Fruit fly (Drosophila melanogaster): ENCODE data around the gene CG4362.

CG4362 gene

DNA sequence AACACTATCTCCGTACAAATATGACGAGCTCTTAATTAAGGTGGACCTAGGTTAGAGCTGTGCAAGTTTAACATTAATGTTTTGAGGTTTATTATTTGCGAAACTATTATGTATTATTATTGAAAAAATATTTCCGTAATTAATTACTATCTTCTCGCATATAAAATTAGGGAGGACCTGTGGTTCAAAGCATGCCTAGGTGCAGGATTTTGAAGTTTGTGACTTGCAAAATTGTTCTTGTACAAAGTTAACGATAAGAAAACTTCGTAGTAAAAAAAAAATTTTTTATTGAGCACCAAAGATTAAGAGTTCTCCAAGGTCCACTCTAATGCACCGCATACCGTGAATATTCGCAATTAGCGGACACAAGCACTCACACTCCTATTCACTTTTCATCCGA is 5.5 kb upstream of the CG4362 start (continued):
- no peak for TF ChIP-seq odd (GFP tag; optimal IDR thresholded peaks at IDR 0.05)
- TF ChIP-seq btn (GFP tag; optimal IDR thresholded peaks at IDR 0.05), result no peak
- no peak for TF ChIP-seq kay (GFP tag; optimal IDR thresholded peaks at IDR 0.05)
- no peak for TF ChIP-seq CG6791 (GFP tag; IDR thresholded peaks at IDR 0.05; ENCODE audit: partially characterized antibody)
- TF ChIP-seq emc (GFP tag; optimal IDR thresholded peaks at IDR 0.05), result peak; percentile 15
- no peak for TF ChIP-seq Bgb (GFP tag; IDR thresholded peaks at IDR 0.05; ENCODE audit: partially characterized antibody)
- peak; percentile 57 for TF ChIP-seq CG2712 (tag; optimal IDR thresholded peaks at IDR 0.05)
- TF ChIP-seq stc (GFP tag; IDR thresholded peaks at IDR 0.05), result peak; percentile 40; the same call in 1 of the 2 replicates
- TF ChIP-seq CG9817 (tag; optimal IDR thresholded peaks at IDR 0.05), result no peak
- no peak for TF ChIP-seq row (GFP tag; IDR thresholded peaks at IDR 0.05)
- peak; percentile 1 for TF ChIP-seq CG10543 (GFP tag; optimal IDR thresholded peaks at IDR 0.05)
- TF ChIP-seq Hr51 (GFP tag; optimal IDR thresholded peaks at IDR 0.05), result peak in 1 of 2 experiments; percentile 7
- no peak for TF ChIP-seq CG10959 (GFP tag; IDR thresholded peaks at IDR 0.05)
- TF ChIP-seq ewg (GFP tag; optimal IDR thresholded peaks at IDR 0.05), result no peak
- TF ChIP-seq gsb (GFP tag; IDR thresholded peaks at IDR 0.05), result no peak
- TF ChIP-seq Dip3 (GFP tag; optimal IDR thresholded peaks at IDR 0.05), result peak; percentile 63
- TF ChIP-seq CG18011 (GFP tag; optimal IDR thresholded peaks at IDR 0.05), result no peak
- no peak; the same call in 2 of the 3 replicates for TF ChIP-seq Aef1 (GFP tag; IDR thresholded peaks at IDR 0.05)
- TF ChIP-seq chif (GFP tag; optimal IDR thresholded peaks at IDR 0.05), result no peak
- no peak for TF ChIP-seq hb (GFP tag; IDR thresholded peaks at IDR 0.05; ENCODE audit: partially characterized antibody)
- no peak for TF ChIP-seq sqz (GFP tag; optimal IDR thresholded peaks at IDR 0.05)
- peak; percentile 61 for TF ChIP-seq Atf6 (GFP tag; IDR thresholded peaks at IDR 0.05)
- TF ChIP-seq en (GFP tag; optimal IDR thresholded peaks at IDR 0.05), result no peak
- peak; percentile 14 for TF ChIP-seq Deaf1 (tag; optimal IDR thresholded peaks at IDR 0.05)
- no peak for TF ChIP-seq CG34224 (GFP tag; IDR thresholded peaks at IDR 0.05; ENCODE audit: partially characterized antibody)
- no peak for TF ChIP-seq eve (GFP tag; optimal IDR thresholded peaks at IDR 0.05)
- peak; percentile 70 for TF ChIP-seq CG17359 (tag; optimal IDR thresholded peaks at IDR 0.05)
- peak; percentile 13 for TF ChIP-seq Ravus (GFP tag; IDR thresholded peaks at IDR 0.05)
- no peak for TF ChIP-seq Lpt (GFP tag; optimal IDR thresholded peaks at IDR 0.05)
- 0 out of 3 replicates have a peak, but pooled peaks have one; percentile 4 for TF ChIP-seq ase (GFP tag; IDR thresholded peaks at IDR 0.05)
- TF ChIP-seq CTCF (GFP tag; optimal IDR thresholded peaks at IDR 0.05), result peak; percentile 16
- TF ChIP-seq CG7963 (GFP tag; IDR thresholded peaks at IDR 0.05; ENCODE audit: partially characterized antibody), result no peak
- TF ChIP-seq CG17385 (GFP tag; optimal IDR thresholded peaks at IDR 0.05), result no peak
- TF ChIP-seq Optix (GFP tag; IDR thresholded peaks at IDR 0.05), result no peak
- no peak for TF ChIP-seq CG3995 (GFP tag; optimal IDR thresholded peaks at IDR 0.05)
- TF ChIP-seq pzg (GFP tag; optimal IDR thresholded peaks at IDR 0.05), result no peak
- no peak for TF ChIP-seq Gsc (GFP tag; IDR thresholded peaks at IDR 0.05)
- peak; percentile 51 for TF ChIP-seq CG12071 (GFP tag; optimal IDR thresholded peaks at IDR 0.05)
- no peak for TF ChIP-seq CG2129 (GFP tag; IDR thresholded peaks at IDR 0.05; ENCODE audit: partially characterized antibody)
- TF ChIP-seq PHDP (tag; optimal IDR thresholded peaks at IDR 0.05), result no peak
- TF ChIP-seq Eip74EF (GFP tag; optimal IDR thresholded peaks at IDR 0.05), result peak in 1 of 2 experiments; percentile 12
- TF ChIP-seq CG8281 (tag; optimal IDR thresholded peaks at IDR 0.05), result no peak
- peak; percentile 22 for TF ChIP-seq CG10274 (GFP tag; optimal IDR thresholded peaks at IDR 0.05)
- peak; percentile 41 for TF ChIP-seq CG2120 (GFP tag; optimal IDR thresholded peaks at IDR 0.05)
- TF ChIP-seq CG30403 (GFP tag; optimal IDR thresholded peaks at IDR 0.05), result peak; percentile 24
- peak; percentile 14; the same call in 1 of the 2 replicates for TF ChIP-seq Awh (GFP tag; IDR thresholded peaks at IDR 0.05)
- no peak for TF ChIP-seq Vsx1 (GFP tag; optimal IDR thresholded peaks at IDR 0.05)
- no peak for TF ChIP-seq CG14710 (tag; optimal IDR thresholded peaks at IDR 0.05)
- TF ChIP-seq CG12155 (GFP tag; optimal IDR thresholded peaks at IDR 0.05), result peak; percentile 2
- TF ChIP-seq HHEX (GFP tag; optimal IDR thresholded peaks at IDR 0.05), result peak; percentile 20
